Worm (Caenorhabditis elegans) whole organism, mixed stage, embryonic: Measurements from ENCODE around the gene glit-1.

Experiments used
- M03D4.4 ChIP-seq: sonication (generic microtip); optimal IDR thresholded peaks from 2 replicates; lab custom pipeline; 2017; ENCODE audit warnings: mild to moderate bottlenecking, missing genetic modification characterization, missing compliant biosample characterization
- bed-3 ChIP-seq: fragments of 200-800 bp; sonication (Bioruptor generic); optimal IDR thresholded peaks from 3 replicates; lab custom pipeline; 2018; ENCODE audit warnings: mild to moderate bottlenecking, missing genetic modification characterization, moderate library complexity, missing compliant biosample characterization
- blmp-1 ChIP-seq: fragments of 150-350 bp; optimal IDR thresholded peaks from 2 replicates; lab custom pipeline; 2014; ENCODE audit warnings: missing biosample characterization, missing genetic modification characterization
- ceh-39 ChIP-seq: fragments of 150-350 bp; optimal IDR thresholded peaks from 2 replicates; lab custom pipeline; 2014; ENCODE audit warnings: missing biosample characterization, missing genetic modification characterization
- ceh-83 ChIP-seq: fragments of 200-800 bp; sonication (Bioruptor generic); optimal IDR thresholded peaks from 2 replicates; lab custom pipeline; 2018; ENCODE audit warnings: mild to moderate bottlenecking, missing genetic modification characterization, missing compliant biosample characterization
- ces-1 ChIP-seq: fragments of 150-350 bp; optimal IDR thresholded peaks from 2 replicates; lab custom pipeline; 2014; ENCODE audit warnings: missing biosample characterization, missing genetic modification reagents, missing genetic modification characterization
- cnd-1 ChIP-seq: fragments of 200-800 bp; sonication (Bioruptor generic); optimal IDR thresholded peaks from 2 replicates; lab custom pipeline; 2018; ENCODE audit warnings: mild to moderate bottlenecking, missing genetic modification characterization, missing compliant biosample characterization
- drap-1 ChIP-seq: fragments of 200-800 bp; sonication (Bioruptor generic); optimal IDR thresholded peaks from 3 replicates; lab custom pipeline; 2018; ENCODE audit warnings: mild to moderate bottlenecking, missing genetic modification characterization, missing compliant biosample characterization
- elt-1 ChIP-seq: sonication (generic microtip); optimal IDR thresholded peaks from 2 replicates; lab custom pipeline; 2017; ENCODE audit warnings: missing genetic modification characterization, mild to moderate bottlenecking, missing compliant biosample characterization, antibody characterized with exemption, moderate library complexity, borderline replicate concordance; ENCODE audit not compliant: insufficient read depth
- elt-3 ChIP-seq: fragments of 150-350 bp; optimal IDR thresholded peaks from 2 replicates; lab custom pipeline; 2014; ENCODE audit warnings: missing biosample characterization, missing genetic modification characterization
- flh-1 ChIP-seq: fragments of 200-800 bp; sonication (Bioruptor generic); optimal IDR thresholded peaks from 2 replicates; lab custom pipeline; 2018; ENCODE audit warnings: mild to moderate bottlenecking, missing genetic modification characterization, moderate library complexity, missing compliant biosample characterization
- ham-2 ChIP-seq: fragments of 200-800 bp; sonication (Bioruptor generic); optimal IDR thresholded peaks from 2 replicates; lab custom pipeline; 2018; ENCODE audit warnings: mild to moderate bottlenecking, missing genetic modification characterization, missing compliant biosample characterization
- hlh-1 ChIP-seq: fragments of 150-350 bp; optimal IDR thresholded peaks from 2 replicates; lab custom pipeline; 2014; ENCODE audit warnings: missing biosample characterization, missing genetic modification reagents, missing genetic modification characterization
- lin-13 ChIP-seq: fragments of 150-350 bp; optimal IDR thresholded peaks from 2 replicates; lab custom pipeline; 2014; ENCODE audit warnings: missing biosample characterization, missing genetic modification characterization
- lin-32 ChIP-seq: fragments of 200-800 bp; sonication (Bioruptor generic); optimal IDR thresholded peaks from 2 replicates; lab custom pipeline; 2018; ENCODE audit warnings: mild to moderate bottlenecking, missing genetic modification characterization, missing compliant biosample characterization
- lsy-2 ChIP-seq: fragments of 150-350 bp; optimal IDR thresholded peaks from 2 replicates; lab custom pipeline; 2014; ENCODE audit warnings: missing biosample characterization, missing genetic modification characterization
- mep-1 ChIP-seq: fragments of 150-350 bp; optimal IDR thresholded peaks from 2 replicates; lab custom pipeline; 2017; ENCODE audit warnings: missing biosample characterization, missing genetic modification reagents, missing genetic modification characterization, inconsistent platforms
- mls-2 ChIP-seq: sonication (generic microtip); optimal IDR thresholded peaks from 2 replicates; lab custom pipeline; 2016; ENCODE audit warnings: mild to moderate bottlenecking, missing genetic modification characterization, moderate library complexity, missing compliant biosample characterization
- nhr-2 ChIP-seq: fragments of 150-350 bp; optimal IDR thresholded peaks from 2 replicates; lab custom pipeline; 2014; ENCODE audit warnings: missing biosample characterization, missing genetic modification characterization
- nhr-237 ChIP-seq: fragments of 150-350 bp; optimal IDR thresholded peaks from 2 replicates; lab custom pipeline; 2014; ENCODE audit warnings: missing biosample characterization, missing genetic modification characterization
- nhr-28 ChIP-seq: fragments of 150-350 bp; optimal IDR thresholded peaks from 2 replicates; lab custom pipeline; 2014; ENCODE audit warnings: missing biosample characterization, missing genetic modification characterization
- nhr-76 ChIP-seq: sonication (generic microtip); optimal IDR thresholded peaks from 2 replicates; lab custom pipeline; 2017; ENCODE audit warnings: missing biosample characterization, missing genetic modification characterization
- pha-4 ChIP-seq: fragments of 150-350 bp; optimal IDR thresholded peaks from 2 replicates; lab custom pipeline; 2018; ENCODE audit warnings: missing biosample characterization, missing genetic modification reagents, missing genetic modification characterization
- sem-2 ChIP-seq: fragments of 200-800 bp; sonication (Bioruptor generic); optimal IDR thresholded peaks from 2 replicates; lab custom pipeline; 2018; ENCODE audit warnings: mild to moderate bottlenecking, missing genetic modification characterization, missing compliant biosample characterization
- sptf-1 ChIP-seq: sonication (generic microtip); optimal IDR thresholded peaks from 2 replicates; lab custom pipeline; 2017; ENCODE audit warnings: mild to moderate bottlenecking, missing genetic modification characterization, moderate library complexity, missing compliant biosample characterization
- tbx-8 ChIP-seq: fragments of 200-800 bp; sonication (Bioruptor generic); optimal IDR thresholded peaks from 2 replicates; lab custom pipeline; 2018; ENCODE audit warnings: mild to moderate bottlenecking, missing genetic modification characterization, moderate library complexity, missing compliant biosample characterization
- unc-120 ChIP-seq: sonication (generic microtip); optimal IDR thresholded peaks from 2 replicates; lab custom pipeline; 2017; ENCODE audit warnings: missing genetic modification characterization, missing compliant biosample characterization; ENCODE audit not compliant: poor library complexity, severe bottlenecking
- unc-62 ChIP-seq: fragments of 150-350 bp; optimal IDR thresholded peaks from 2 replicates; lab custom pipeline; 2014; ENCODE audit warnings: missing biosample characterization, missing genetic modification reagents, missing genetic modification characterization
- zip-8 ChIP-seq: fragments of 150-350 bp; optimal IDR thresholded peaks from 2 replicates; lab custom pipeline; 2014; ENCODE audit warnings: missing biosample characterization, missing genetic modification characterization
- ztf-11 ChIP-seq: fragments of 150-350 bp; optimal IDR thresholded peaks from 2 replicates; lab custom pipeline; 2014; ENCODE audit warnings: missing biosample characterization, missing genetic modification characterization

Gene glit-1

ce11 chrX:4711698-4712329, at the start of gene glit-1, which contains the start of gene dnj-14:
glit-1 (plus strand) TSS chrX:4712279.
dnj-14 (minus strand) TSS chrX:4711748.
- TF ChIP-seq nhr-28, result peak; percentile 30
- TF ChIP-seq ces-1, result peak; percentile 67
- no peak for TF ChIP-seq flh-1
- peak; percentile 74 for TF ChIP-seq M03D4.4 (tag; lab: Kevin White, UChicago)
- TF ChIP-seq elt-1, result no peak
- no peak for TF ChIP-seq ham-2 (GFP tag; lab: Kevin White, UChicago)
- TF ChIP-seq hlh-1 (tag; lab: Kevin White, UChicago), result peak; percentile 72
- peak; percentile 92 for TF ChIP-seq lin-13
- TF ChIP-seq nhr-237 (tag; lab: Kevin White, UChicago), result peak; percentile 68
- TF ChIP-seq bed-3, result peak; percentile 3
- peak; percentile 77 for TF ChIP-seq unc-62 (GFP tag; lab: Kevin White, UChicago)
- TF ChIP-seq nhr-76, result no peak
- peak; percentile 97 for TF ChIP-seq lsy-2 (tag; lab: Kevin White, UChicago)
- peak; percentile 100 for TF ChIP-seq pha-4 (tag; lab: Kevin White, UChicago)
- TF ChIP-seq cnd-1, result peak; percentile 57
- TF ChIP-seq ceh-39 (tag; lab: Kevin White, UChicago), result peak; percentile 47
- TF ChIP-seq mls-2 (tag; lab: Kevin White, UChicago), result peak; percentile 62
- no peak for TF ChIP-seq sem-2
- TF ChIP-seq unc-120 (tag; lab: Kevin White, UChicago), result peak; percentile 86
- TF ChIP-seq mep-1 (tag; lab: Kevin White, UChicago), result peak; percentile 87
- peak; percentile 17 for TF ChIP-seq ceh-83 (GFP tag; lab: Kevin White, UChicago)
- TF ChIP-seq tbx-8 (GFP tag; lab: Kevin White, UChicago), result no peak
- peak; percentile 72 for TF ChIP-seq sptf-1 (tag; lab: Kevin White, UChicago)
- no peak for TF ChIP-seq nhr-2 (tag; lab: Kevin White, UChicago)
- peak; percentile 70 for TF ChIP-seq drap-1 (GFP tag; lab: Kevin White, UChicago)
- TF ChIP-seq blmp-1 (tag; lab: Kevin White, UChicago), result no peak
- peak; percentile 56 for TF ChIP-seq ztf-11
- TF ChIP-seq, all 35 proteins: peak for 19

- TF ChIP-seq pha-4 (tag; lab: Kevin White, UChicago) (peak; percentile 62), ham-2 (GFP tag; lab: Kevin White, UChicago) (peak; percentile 46), unc-62 (GFP tag; lab: Kevin White, UChicago) (peak; percentile 12), cnd-1 (no peak), unc-120 (tag; lab: Kevin White, UChicago) (peak; percentile 51), ceh-83 (GFP tag; lab: Kevin White, UChicago) (no peak), mep-1 (tag; lab: Kevin White, UChicago) (peak; percentile 21), elt-3 (tag; lab: Kevin White, UChicago) (peak; percentile 67), blmp-1 (tag; lab: Kevin White, UChicago) (peak; percentile 64), nhr-237 (tag; lab: Kevin White, UChicago) (peak; percentile 36)
Observed at ce11 chrX:4662293-4662825, 49.7 kb upstream of the glit-1 start.

DNA sequence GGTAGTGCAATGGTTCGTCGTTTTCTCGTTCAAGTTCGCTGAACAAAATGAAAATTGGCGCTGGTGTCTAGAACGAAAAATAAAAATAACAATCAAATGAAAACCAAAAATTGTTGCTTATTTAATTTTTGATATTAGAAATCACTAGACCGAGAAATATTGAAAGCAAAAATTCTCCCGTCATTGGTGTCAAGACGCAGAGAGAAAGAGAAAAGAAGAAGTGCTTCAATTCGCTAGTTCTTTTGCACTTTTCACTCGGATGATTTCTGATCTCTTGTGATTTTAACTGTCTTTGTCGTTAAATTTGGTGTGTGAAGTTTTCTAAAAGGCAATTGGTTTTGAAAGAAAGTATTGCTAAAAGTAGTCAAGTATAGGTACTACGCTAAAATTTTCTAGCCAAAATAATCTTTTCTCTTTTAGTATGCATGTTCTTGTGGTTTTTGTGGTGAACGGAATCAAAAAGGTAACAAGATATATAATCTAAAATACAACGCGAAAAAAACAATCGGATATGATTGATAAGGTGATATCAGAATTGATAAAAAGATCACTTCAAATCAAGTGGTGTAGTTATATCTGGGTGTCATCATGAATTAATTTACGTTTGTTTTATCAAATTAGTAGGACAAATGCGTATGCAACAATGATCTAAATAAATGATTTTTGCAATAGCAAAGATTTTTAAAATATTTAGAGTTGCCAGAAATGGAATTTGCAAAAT, 49.0 kb upstream of the glit-1 start:
- TF ChIP-seq elt-3 (tag; lab: Kevin White, UChicago) (peak; percentile 14), zip-8 (tag; lab: Kevin White, UChicago) (no peak)

DNA sequence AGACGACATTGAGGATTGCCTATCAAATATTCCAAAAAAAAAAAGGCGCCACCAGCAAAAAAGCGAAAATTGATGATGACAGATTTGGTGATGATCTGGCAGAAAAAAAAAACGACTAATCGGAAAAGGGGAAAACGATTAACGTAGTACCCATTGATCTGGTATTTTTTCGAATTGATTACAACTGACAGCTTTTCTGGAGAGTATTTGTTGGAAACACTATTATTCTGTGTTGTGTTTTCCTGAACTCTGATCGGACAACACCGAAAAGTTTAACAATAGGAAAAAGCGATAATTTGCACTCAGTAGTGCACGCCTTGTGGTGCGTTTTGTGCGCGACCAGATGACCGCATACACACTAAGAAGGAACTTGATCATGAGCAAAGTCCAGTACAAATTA, 47.4 kb upstream of the glit-1 start:
- TF ChIP-seq sem-2 (no peak), pha-4 (tag; lab: Kevin White, UChicago) (no peak), unc-120 (tag; lab: Kevin White, UChicago) (no peak), hlh-1 (tag; lab: Kevin White, UChicago) (no peak), cnd-1 (no peak), ham-2 (GFP tag; lab: Kevin White, UChicago) (no peak), lin-32 (no peak), elt-1 (no peak), blmp-1 (tag; lab: Kevin White, UChicago) (no peak), ceh-83 (GFP tag; lab: Kevin White, UChicago) (no peak), ceh-39 (tag; lab: Kevin White, UChicago) (no peak), lin-13 (no peak), nhr-28 (no peak), mep-1 (tag; lab: Kevin White, UChicago) (no peak)
- TF ChIP-seq, all 35 proteins: peak for 0
